Worm (Caenorhabditis elegans): Measurements from ENCODE around the gene C45G9.12.

- TF ChIP-seq ceh-83 (GFP tag; optimal IDR thresholded peaks at IDR 0.05) (no peak), pha-4 (tag; optimal IDR thresholded peaks at IDR 0.05) (no peak), bed-3 (GFP tag; optimal IDR thresholded peaks at IDR 0.05) (no peak), lsy-2 (tag; optimal IDR thresholded peaks at IDR 0.05) (no peak), mep-1 (tag; optimal IDR thresholded peaks at IDR 0.05) (no peak), lin-13 (tag; optimal IDR thresholded peaks at IDR 0.05) (no peak), ham-2 (GFP tag; optimal IDR thresholded peaks at IDR 0.05) (no peak), nhr-2 (tag; optimal IDR thresholded peaks at IDR 0.05) (no peak), elt-3 (tag; optimal IDR thresholded peaks at IDR 0.05) (no peak), nhr-76 (tag; optimal IDR thresholded peaks at IDR 0.05) (no peak), blmp-1 (tag; optimal IDR thresholded peaks at IDR 0.05) (no peak), zip-8 (tag; optimal IDR thresholded peaks at IDR 0.05) (no peak)
These were observed 18.1 kb upstream of the C45G9.12 start for ce11 chrIII:5089489-5089888.

All from whole organism, mixed stage, embryonic.